Fruit fly (Drosophila melanogaster) whole organism, embryonic: ENCODE measurements around the gene CG3702.

Experiments
- CG10321 ChIP-seq: fragments of 200-800 bp; sonication (Bioruptor generic); IDR thresholded peaks from 2 replicates; pipeline ENCODE4 v1.3.6; 2022; ENCODE audit warnings: missing biosample characterization, missing genetic modification characterization
- CG11247 ChIP-seq: fragments of 200-800 bp; sonication (Bioruptor generic); IDR thresholded peaks from 2 replicates; pipeline ENCODE4 v1.3.6; 2022; ENCODE audit warnings: missing biosample characterization, missing genetic modification characterization
- CG11723 ChIP-seq: fragments of 200-800 bp; sonication (Bioruptor generic); optimal IDR thresholded peaks from 2 replicates; lab custom pipeline; 2017; ENCODE audit warnings: missing biosample characterization, mild to moderate bottlenecking, missing genetic modification characterization
- CG14441 ChIP-seq: fragments of 200-800 bp; sonication (Bioruptor generic); IDR thresholded peaks from 2 replicates; pipeline ENCODE4 v1.3.6; 2022; ENCODE audit warnings: missing biosample characterization, missing genetic modification characterization
- CG17568 ChIP-seq: fragments of 200-800 bp; sonication (Bioruptor generic); optimal IDR thresholded peaks from 2 replicates; lab custom pipeline; 2018; ENCODE audit warnings: missing biosample characterization, mild to moderate bottlenecking, missing genetic modification characterization, moderate library complexity
- CG17612 ChIP-seq: fragments of 200-800 bp; sonication (Bioruptor generic); IDR thresholded peaks from 2 replicates; pipeline ENCODE4 v1.3.6; 2022; ENCODE audit warnings: missing biosample characterization, missing genetic modification characterization
- CG2712 ChIP-seq: fragments of 200-800 bp; optimal IDR thresholded peaks from 3 replicates; lab custom pipeline; 2019; ENCODE audit warnings: missing biosample characterization, mild to moderate bottlenecking, missing genetic modification characterization, moderate library complexity
- CG3726 ChIP-seq: fragments of 200-800 bp; sonication (Bioruptor generic); IDR thresholded peaks from 3 replicates; pipeline ENCODE4, ENCODE4 v1.3.6; 2022; ENCODE audit warnings: missing biosample characterization, missing genetic modification characterization
- CG3995 ChIP-seq: fragments of 200-800 bp; sonication (Bioruptor generic); optimal IDR thresholded peaks from 3 replicates; lab custom pipeline; 2016; ENCODE audit warnings: missing biosample characterization, missing genetic modification characterization
- CG9932 ChIP-seq: fragments of 200-800 bp; sonication (Bioruptor generic); IDR thresholded peaks from 2 replicates; pipeline ENCODE4 v1.3.6; 2022; ENCODE audit warnings: missing biosample characterization, missing genetic modification characterization
- Chrac-16 ChIP-seq: fragments of 200-800 bp; sonication (Bioruptor generic); optimal IDR thresholded peaks from 3 replicates; lab custom pipeline; 2016; ENCODE audit warnings: missing biosample characterization, missing genetic modification characterization
- Dfd ChIP-seq, 2 experiments: fragments of >200 bp; optimal IDR thresholded peaks; 2 replicates each; lab custom pipeline; 2017; ENCODE audit warnings: missing biosample characterization in 2 of 2, missing genetic modification characterization in 2 of 2
- Dll ChIP-seq: fragments of 200-800 bp; sonication (Bioruptor generic); IDR thresholded peaks from 4 replicates; pipeline ENCODE4 v1.3.6; 2022; ENCODE audit warnings: missing biosample characterization, missing genetic modification characterization; ENCODE audit not compliant: partially characterized antibody
- Dp ChIP-seq: fragments of 200-800 bp; sonication (Bioruptor generic); optimal IDR thresholded peaks from 2 replicates; lab custom pipeline; 2018; ENCODE audit warnings: missing biosample characterization, mild to moderate bottlenecking, missing genetic modification characterization, moderate library complexity
- Eip74EF ChIP-seq, 2 experiments: fragments of 200-800 bp in 1 of 2; fragments of >200 bp in 1 of 2; sonication (Bioruptor generic) in 1 of 2; optimal IDR thresholded peaks; 2 replicates each; lab custom pipeline; 2017 to 2019; ENCODE audit warnings: missing biosample characterization in 2 of 2, missing genetic modification characterization in 2 of 2, mild to moderate bottlenecking in 1 of 2, moderate library complexity in 1 of 2
- Elba2 ChIP-seq: fragments of 200-800 bp; sonication (Bioruptor generic); optimal IDR thresholded peaks from 3 replicates; lab custom pipeline; 2016; ENCODE audit warnings: missing biosample characterization, missing genetic modification characterization
- HmgD ChIP-seq: fragments of 200-800 bp; sonication (Bioruptor generic); optimal IDR thresholded peaks from 3 replicates; lab custom pipeline; 2016; ENCODE audit warnings: missing biosample characterization, missing genetic modification characterization
- Hr78 ChIP-seq, 2 experiments: fragments of 200-800 bp in 1 of 2; fragments of >200 bp in 1 of 2; sonication (Bioruptor generic) in 1 of 2; optimal IDR thresholded peaks; 2 replicates each; lab custom pipeline; 2017 to 2019; ENCODE audit warnings: missing biosample characterization in 2 of 2, missing genetic modification characterization in 2 of 2, mild to moderate bottlenecking in 1 of 2, moderate library complexity in 1 of 2
- Lim3 ChIP-seq: fragments of 200-800 bp; sonication (Bioruptor generic); IDR thresholded peaks from 2 replicates; pipeline ENCODE4 v1.3.6; 2022; ENCODE audit warnings: missing biosample characterization, missing genetic modification characterization
- MESR4 ChIP-seq: fragments of 200-800 bp; sonication (Bioruptor generic); optimal IDR thresholded peaks from 2 replicates; lab custom pipeline; 2018; ENCODE audit warnings: missing biosample characterization, mild to moderate bottlenecking, missing genetic modification characterization, moderate library complexity
- Optix ChIP-seq: fragments of 200-800 bp; sonication (Bioruptor generic); IDR thresholded peaks from 3 replicates; pipeline ENCODE4 v1.3.6; 2022; ENCODE audit warnings: missing biosample characterization, missing genetic modification characterization
- Rfx ChIP-seq: fragments of 200-800 bp; sonication (Bioruptor generic); IDR thresholded peaks from 2 replicates; pipeline ENCODE4 v1.3.6; 2022; ENCODE audit warnings: missing biosample characterization, missing genetic modification characterization
- Six4 ChIP-seq: fragments of 200-800 bp; sonication (Bioruptor generic); optimal IDR thresholded peaks from 2 replicates; lab custom pipeline; 2016; ENCODE audit warnings: missing biosample characterization, missing genetic modification characterization
- Tbp ChIP-seq: fragments of >200 bp; optimal IDR thresholded peaks from 2 replicates; lab custom pipeline; 2018; ENCODE audit warnings: missing biosample characterization, missing genetic modification characterization
- cas ChIP-seq: fragments of 200-800 bp; sonication (Bioruptor generic); IDR thresholded peaks from 2 replicates; pipeline ENCODE4 v1.3.6; 2022; ENCODE audit warnings: missing biosample characterization, missing genetic modification characterization
- cg ChIP-seq: fragments of 200-800 bp; sonication (Bioruptor generic); optimal IDR thresholded peaks from 3 replicates; lab custom pipeline; 2019; ENCODE audit warnings: missing biosample characterization, mild to moderate bottlenecking, missing genetic modification characterization, moderate library complexity
- crol ChIP-seq: fragments of 200-800 bp; sonication (Bioruptor generic); IDR thresholded peaks from 2 replicates; pipeline ENCODE4 v1.3.6; 2022; ENCODE audit warnings: missing biosample characterization, missing genetic modification characterization
- dm ChIP-seq: fragments of 200-800 bp; sonication (Bioruptor generic); optimal IDR thresholded peaks from 3 replicates; lab custom pipeline; 2016; ENCODE audit warnings: missing biosample characterization, missing genetic modification characterization
- exex ChIP-seq: fragments of 200-800 bp; sonication (Bioruptor generic); optimal IDR thresholded peaks from 4 replicates; lab custom pipeline; 2018; ENCODE audit warnings: missing biosample characterization, mild to moderate bottlenecking, missing genetic modification characterization, moderate library complexity
- ftz-f1 ChIP-seq: fragments of 200-800 bp; sonication (Bioruptor generic); optimal IDR thresholded peaks from 2 replicates; lab custom pipeline; 2016; ENCODE audit warnings: missing biosample characterization, missing genetic modification characterization
- fu2 ChIP-seq: fragments of 200-800 bp; sonication (Bioruptor generic); optimal IDR thresholded peaks from 2 replicates; lab custom pipeline; 2016; ENCODE audit warnings: missing biosample characterization, missing genetic modification characterization
- gem ChIP-seq: fragments of 200-800 bp; sonication (Bioruptor generic); optimal IDR thresholded peaks from 2 replicates; lab custom pipeline; 2019; ENCODE audit warnings: missing biosample characterization, mild to moderate bottlenecking, missing genetic modification characterization, moderate library complexity
- hkb ChIP-seq, 2 experiments: fragments of 200-800 bp in 1 of 2; fragments of >200 bp in 1 of 2; sonication (Bioruptor generic) in 1 of 2; IDR thresholded peaks in 1 of 2; optimal IDR thresholded peaks in 1 of 2; 2 replicates each; pipeline versions ENCODE4 v1.3.6 to Lab custom; 2017 to 2022; ENCODE audit warnings: missing biosample characterization in 1 of 2, missing genetic modification characterization in 1 of 2
- inv ChIP-seq: fragments of 200-800 bp; sonication (Bioruptor generic); IDR thresholded peaks from 2 replicates; pipeline ENCODE4 v1.3.6; 2022; ENCODE audit warnings: missing biosample characterization, missing genetic modification characterization; ENCODE audit not compliant: partially characterized antibody
- knrl ChIP-seq: fragments of 200-800 bp; sonication (Bioruptor generic); IDR thresholded peaks from 3 replicates; pipeline ENCODE4 v1.3.6; 2022; ENCODE audit warnings: missing biosample characterization, missing genetic modification characterization; ENCODE audit not compliant: partially characterized antibody
- lov ChIP-seq, 2 experiments: fragments of 200-800 bp in 1 of 2; fragments of >200 bp in 1 of 2; sonication (Bioruptor generic) in 1 of 2; IDR thresholded peaks in 1 of 2; optimal IDR thresholded peaks in 1 of 2; 2 replicates in 1 of 2; 3 replicates in 1 of 2; pipeline versions ENCODE4 v1.3.6 to Lab custom; 2017 to 2022; ENCODE audit warnings: missing biosample characterization in 1 of 2, missing genetic modification characterization in 1 of 2
- mirr ChIP-seq: fragments of 200-800 bp; sonication (Bioruptor generic); optimal IDR thresholded peaks from 3 replicates; lab custom pipeline; 2018; ENCODE audit warnings: missing biosample characterization, mild to moderate bottlenecking, missing genetic modification characterization
- nau ChIP-seq: fragments of 200-800 bp; sonication (Bioruptor generic); optimal IDR thresholded peaks from 3 replicates; lab custom pipeline; 2017; ENCODE audit warnings: missing biosample characterization, mild to moderate bottlenecking, missing genetic modification characterization, missing genetic modification reagents
- pfk ChIP-seq: fragments of 200-800 bp; sonication (Bioruptor generic); optimal IDR thresholded peaks from 2 replicates; lab custom pipeline; 2018; ENCODE audit warnings: missing biosample characterization, mild to moderate bottlenecking, missing genetic modification characterization, moderate library complexity
- phol ChIP-seq: fragments of 200-800 bp; sonication (Bioruptor generic); optimal IDR thresholded peaks from 3 replicates; lab custom pipeline; 2018; ENCODE audit warnings: missing biosample characterization, mild to moderate bottlenecking, missing genetic modification characterization, moderate library complexity
- pum ChIP-seq: fragments of 200-800 bp; sonication (Bioruptor generic); optimal IDR thresholded peaks from 2 replicates; lab custom pipeline; 2016; ENCODE audit warnings: missing biosample characterization, missing genetic modification characterization
- row ChIP-seq: fragments of 200-800 bp; sonication (Bioruptor generic); IDR thresholded peaks from 3 replicates; pipeline ENCODE4 v1.3.6; 2022; ENCODE audit warnings: missing biosample characterization, missing genetic modification characterization
- sim ChIP-seq: fragments of 200-800 bp; sonication (Bioruptor generic); IDR thresholded peaks from 2 replicates; pipeline ENCODE4 v1.3.6; 2022; ENCODE audit warnings: missing biosample characterization, missing genetic modification characterization
- stwl ChIP-seq: fragments of 200-800 bp; sonication (Bioruptor generic); optimal IDR thresholded peaks from 3 replicates; lab custom pipeline; 2018; ENCODE audit warnings: missing biosample characterization, mild to moderate bottlenecking, missing genetic modification characterization, moderate library complexity
- z ChIP-seq: fragments of 200-800 bp; sonication (Bioruptor generic); IDR thresholded peaks from 3 replicates; pipeline ENCODE4 v1.3.6; 2022; ENCODE audit warnings: missing biosample characterization, missing genetic modification characterization

The CG3702 gene

dm6 chr2L:4227546-4227945 is 649 bp upstream of the CG3702 start, which contains the start of gene RpL40 (continued):
- no peak; the same call in 3 of the 4 replicates for TF ChIP-seq Dll (GFP tag; lab: Robert Waterston, UW)
- no peak for TF ChIP-seq Six4
- TF ChIP-seq lov (optimal IDR thresholded peaks at IDR 0.05; lab: Kevin White, UChicago) = no peak
- TF ChIP-seq lov (GFP tag; IDR thresholded peaks at IDR 0.05; lab: Robert Waterston, UW) = no peak
- peak in 1 of 2 experiments; percentile 6 for TF ChIP-seq Eip74EF (GFP tag; optimal IDR thresholded peaks at IDR 0.05; lab: Kevin White, UChicago)
- peak; percentile 21 for TF ChIP-seq stwl (tag; lab: Kevin White, UChicago)
- TF ChIP-seq Rfx = no peak
- TF ChIP-seq sim (GFP tag; lab: Robert Waterston, UW) = no peak
- TF ChIP-seq knrl = no peak
- no peak for TF ChIP-seq CG14441 (GFP tag; lab: Robert Waterston, UW)
- TF ChIP-seq dm (GFP tag; lab: Kevin White, UChicago) = peak; percentile 82
- no peak for TF ChIP-seq Tbp
- TF ChIP-seq CG9932 = no peak
- TF ChIP-seq nau (GFP tag; lab: Kevin White, UChicago) = peak; percentile 37
- TF ChIP-seq MESR4 = peak; percentile 97
- no peak for TF ChIP-seq Hr78 (GFP tag; optimal IDR thresholded peaks at IDR 0.05; lab: Kevin White, UChicago)
- no peak for TF ChIP-seq crol (GFP tag; lab: Robert Waterston, UW)
- no peak for TF ChIP-seq CG11723
- TF ChIP-seq CG10321 = no peak
- no peak for TF ChIP-seq cas (GFP tag; lab: Robert Waterston, UW)
- no peak for TF ChIP-seq cg (GFP tag; lab: Kevin White, UChicago)
- TF ChIP-seq Elba2 (GFP tag; lab: Kevin White, UChicago) = no peak
- no peak for TF ChIP-seq Dfd (GFP tag; optimal IDR thresholded peaks at IDR 0.05; lab: Kevin White, UChicago)
- no peak for TF ChIP-seq mirr (GFP tag; lab: Kevin White, UChicago)
- no peak for TF ChIP-seq Chrac-16 (GFP tag; lab: Kevin White, UChicago)
- no peak for TF ChIP-seq fu2 (GFP tag; lab: Kevin White, UChicago)
- no peak for TF ChIP-seq CG2712 (tag; lab: Kevin White, UChicago)
- peak; percentile 57 for TF ChIP-seq row (GFP tag; lab: Robert Waterston, UW)
- no peak for TF ChIP-seq pfk
- TF ChIP-seq Lim3 (GFP tag; lab: Robert Waterston, UW) = no peak
- no peak for TF ChIP-seq pum (GFP tag; lab: Kevin White, UChicago)
- TF ChIP-seq CG3726 (GFP tag; lab: Robert Waterston, UW) = no peak
- TF ChIP-seq CG11247 (GFP tag; lab: Robert Waterston, UW) = peak; percentile 26; the same call in 1 of the 2 replicates
- peak; percentile 30 for TF ChIP-seq CG17568 (GFP tag; lab: Kevin White, UChicago)
- TF ChIP-seq hkb (optimal IDR thresholded peaks at IDR 0.05; lab: Kevin White, UChicago) = no peak
- TF ChIP-seq hkb (GFP tag; IDR thresholded peaks at IDR 0.05; lab: Robert Waterston, UW) = no peak
- no peak for TF ChIP-seq phol
- no peak for TF ChIP-seq CG17612
- no peak for TF ChIP-seq exex (tag; lab: Kevin White, UChicago)
- no peak for TF ChIP-seq Optix (GFP tag; lab: Robert Waterston, UW)
- peak; percentile 18 for TF ChIP-seq Dp (GFP tag; lab: Kevin White, UChicago)
- TF ChIP-seq CG3995 (GFP tag; lab: Kevin White, UChicago) = no peak
- TF ChIP-seq inv (GFP tag; lab: Robert Waterston, UW) = no peak
- no peak for TF ChIP-seq ftz-f1 (GFP tag; lab: Kevin White, UChicago)
- TF ChIP-seq z (GFP tag; lab: Robert Waterston, UW) = no peak
- no peak for TF ChIP-seq gem (tag; lab: Kevin White, UChicago)
- TF ChIP-seq HmgD (GFP tag; lab: Kevin White, UChicago) = no peak
- TF ChIP-seq, all 482 proteins: peak for 48
